Worm (Caenorhabditis elegans) whole organism, young adult: Measurements from ENCODE around the gene cat-1.

Experiments
- B0035.1 ChIP-seq: sonication (generic microtip); optimal IDR thresholded peaks from 2 replicates; lab custom pipeline; 2016; ENCODE audit warnings: missing genetic modification characterization, mild to moderate bottlenecking, missing compliant biosample characterization, missing genotype, missing genetic modification reagents
- B0261.1 ChIP-seq: sonication (generic microtip); optimal IDR thresholded peaks from 2 replicates; lab custom pipeline; 2016; ENCODE audit warnings: mild to moderate bottlenecking, missing genetic modification characterization, moderate library complexity, missing compliant biosample characterization
- C17E4.6 ChIP-seq: fragments of 200-800 bp; sonication (Bioruptor generic); IDR thresholded peaks from 2 replicates; pipeline ENCODE4 v1.3.6; 2022; ENCODE audit warnings: missing genetic modification reagents, missing genetic modification characterization, missing compliant biosample characterization
- F33H1.4 ChIP-seq: fragments of 200-800 bp; sonication (Bioruptor generic); IDR thresholded peaks from 2 replicates; pipeline ENCODE4 v1.3.6; 2022; ENCODE audit warnings: missing genetic modification reagents, missing genetic modification characterization, missing compliant biosample characterization
- F39B2.1 ChIP-seq: fragments of 200-800 bp; sonication (Bioruptor generic); IDR thresholded peaks from 2 replicates; pipeline ENCODE4 v1.3.6; 2022; ENCODE audit warnings: missing genetic modification reagents, missing genetic modification characterization, missing compliant biosample characterization
- K12H6.12 ChIP-seq: fragments of 200-800 bp; sonication (Bioruptor generic); optimal IDR thresholded peaks from 2 replicates; lab custom pipeline; 2018; ENCODE audit warnings: mild to moderate bottlenecking, missing genetic modification characterization, missing compliant biosample characterization
- T26A5.8 ChIP-seq: sonication (generic microtip); optimal IDR thresholded peaks from 2 replicates; lab custom pipeline; 2016; ENCODE audit warnings: missing genetic modification characterization, missing compliant biosample characterization
- Y79H2A.3 ChIP-seq: fragments of 200-800 bp; sonication (Bioruptor generic); conservative IDR thresholded peaks from 2 replicates; pipeline ENCODE4 v1.3.6; 2022; ENCODE audit warnings: missing genetic modification reagents, missing genetic modification characterization, missing compliant biosample characterization
- Y95B8A.8 ChIP-seq: fragments of 200-800 bp; sonication (Bioruptor generic); IDR thresholded peaks from 2 replicates; pipeline ENCODE4 v1.3.6; 2022; ENCODE audit warnings: missing genetic modification reagents, missing genetic modification characterization, missing compliant biosample characterization
- ZK185.1 ChIP-seq: sonication (generic microtip); optimal IDR thresholded peaks from 2 replicates; lab custom pipeline; 2016; ENCODE audit warnings: mild to moderate bottlenecking, missing genetic modification characterization, missing compliant biosample characterization; ENCODE audit not compliant: poor library complexity, severe bottlenecking
- akir-1 ChIP-seq: fragments of 200-800 bp; sonication (Bioruptor generic); optimal IDR thresholded peaks from 2 replicates; lab custom pipeline; 2018; ENCODE audit warnings: mild to moderate bottlenecking, missing genetic modification characterization, moderate library complexity, missing compliant biosample characterization
- ama-1 ChIP-seq, 3 experiments: fragments of 150-350 bp in 1 of 3; sonication (generic microtip) in 2 of 3; optimal IDR thresholded peaks; 2 replicates each; lab custom pipeline; 2014 to 2018; ENCODE audit warnings: missing biosample characterization in 2 of 3, missing genetic modification characterization in 2 of 3, missing genetic modification reagents in 2 of 3
- aptf-2 ChIP-seq: fragments of 200-800 bp; sonication (Bioruptor generic); conservative IDR thresholded peaks from 2 replicates; pipeline ENCODE4 v1.3.6; 2022; ENCODE audit warnings: missing genetic modification reagents, missing genetic modification characterization, missing compliant biosample characterization
- atf-7 ChIP-seq: sonication (generic microtip); optimal IDR thresholded peaks from 2 replicates; lab custom pipeline; 2017; ENCODE audit warnings: mild to moderate bottlenecking, missing genetic modification characterization, missing compliant biosample characterization
- cebp-1 ChIP-seq, 2 experiments: fragments of 200-800 bp in 1 of 2; sonication (Bioruptor generic) in 1 of 2; sonication (generic microtip) in 1 of 2; IDR thresholded peaks in 1 of 2; optimal IDR thresholded peaks in 1 of 2; 2 replicates each; pipeline versions ENCODE4 v1.3.6 to Lab custom; 2017 to 2022; ENCODE audit warnings: missing compliant biosample characterization in 2 of 2, missing genetic modification characterization in 2 of 2, mild to moderate bottlenecking in 1 of 2, missing genetic modification reagents in 1 of 2, moderate library complexity in 1 of 2
- ceh-100 ChIP-seq: fragments of 200-800 bp; sonication (Bioruptor generic); IDR thresholded peaks from 2 replicates; pipeline ENCODE4 v1.3.6; 2022; ENCODE audit warnings: missing genetic modification reagents, missing genetic modification characterization, missing compliant biosample characterization
- ceh-58 ChIP-seq: fragments of 200-800 bp; sonication (Bioruptor generic); IDR thresholded peaks from 2 replicates; pipeline ENCODE4 v1.3.6; 2022; ENCODE audit warnings: missing genetic modification characterization, missing compliant biosample characterization
- ceh-79 ChIP-seq: sonication (generic microtip); optimal IDR thresholded peaks from 2 replicates; lab custom pipeline; 2017; ENCODE audit warnings: mild to moderate bottlenecking, missing genetic modification characterization, missing compliant biosample characterization
- dox-1 ChIP-seq: fragments of 200-800 bp; sonication (Bioruptor generic); IDR thresholded peaks from 2 replicates; pipeline ENCODE4 v1.3.6; 2022; ENCODE audit warnings: missing genetic modification reagents, missing genetic modification characterization, missing compliant biosample characterization
- ekl-4 ChIP-seq: fragments of 200-800 bp; sonication (Bioruptor generic); IDR thresholded peaks from 2 replicates; pipeline ENCODE4 v1.3.6; 2022; ENCODE audit warnings: missing genetic modification reagents, missing genetic modification characterization, missing compliant biosample characterization
- ets-4 ChIP-seq: fragments of 200-800 bp; sonication (Bioruptor generic); optimal IDR thresholded peaks from 2 replicates; lab custom pipeline; 2018; ENCODE audit warnings: mild to moderate bottlenecking, missing genetic modification characterization, missing compliant biosample characterization
- fkh-3 ChIP-seq: sonication (generic microtip); optimal IDR thresholded peaks from 2 replicates; lab custom pipeline; 2016; ENCODE audit warnings: mild to moderate bottlenecking, missing genetic modification characterization, missing compliant biosample characterization
- hsf-1 ChIP-seq: fragments of 200-800 bp; sonication (Bioruptor generic); IDR thresholded peaks from 2 replicates; pipeline ENCODE4 v1.3.6; 2022; ENCODE audit warnings: missing genetic modification reagents, missing genetic modification characterization, missing compliant biosample characterization
- lin-26 ChIP-seq: fragments of 200-800 bp; sonication (Bioruptor generic); IDR thresholded peaks from 2 replicates; pipeline ENCODE4 v1.3.6; 2022; ENCODE audit warnings: missing genetic modification reagents, missing genetic modification characterization, missing compliant biosample characterization
- lir-1 ChIP-seq: fragments of 200-800 bp; sonication (Bioruptor generic); conservative IDR thresholded peaks from 2 replicates; pipeline ENCODE4 v1.3.6; 2022; ENCODE audit warnings: missing genetic modification reagents, missing genetic modification characterization, missing compliant biosample characterization
- madf-10 ChIP-seq: sonication (generic microtip); optimal IDR thresholded peaks from 2 replicates; lab custom pipeline; 2016; ENCODE audit warnings: mild to moderate bottlenecking, missing genetic modification characterization, missing compliant biosample characterization
- madf-6 ChIP-seq: fragments of 200-800 bp; sonication (Bioruptor generic); IDR thresholded peaks from 2 replicates; pipeline ENCODE4 v1.3.6; 2022; ENCODE audit warnings: missing genetic modification reagents, missing genetic modification characterization, missing compliant biosample characterization
- mel-28 ChIP-seq: sonication (generic microtip); optimal IDR thresholded peaks from 2 replicates; lab custom pipeline; 2016; ENCODE audit warnings: borderline replicate concordance, mild to moderate bottlenecking, missing genetic modification characterization, missing compliant biosample characterization
- mes-4 ChIP-seq: sonication (generic microtip); optimal IDR thresholded peaks from 2 replicates; lab custom pipeline; 2016; ENCODE audit warnings: missing genotype, missing genetic modification characterization, missing compliant biosample characterization
- nfya-1 ChIP-seq: sonication (generic microtip); optimal IDR thresholded peaks from 2 replicates; lab custom pipeline; 2017; ENCODE audit warnings: antibody characterized with exemption, missing compliant biosample characterization, missing genetic modification characterization, borderline replicate concordance; ENCODE audit not compliant: insufficient read depth
- nfya-2 ChIP-seq: fragments of 200-800 bp; sonication (Bioruptor generic); IDR thresholded peaks from 2 replicates; pipeline ENCODE4 v1.3.6; 2022; ENCODE audit warnings: missing genetic modification reagents, missing genetic modification characterization, missing compliant biosample characterization
- nhr-120 ChIP-seq: fragments of 200-800 bp; sonication (Bioruptor generic); IDR thresholded peaks from 2 replicates; pipeline ENCODE4 v1.3.6; 2022; ENCODE audit warnings: missing genetic modification characterization, missing compliant biosample characterization
- nhr-90 ChIP-seq: sonication (generic microtip); optimal IDR thresholded peaks from 2 replicates; lab custom pipeline; 2016; ENCODE audit warnings: missing genotype, mild to moderate bottlenecking, missing genetic modification characterization, missing compliant biosample characterization
- pbrm-1 ChIP-seq: fragments of 200-800 bp; sonication (Bioruptor generic); IDR thresholded peaks from 2 replicates; pipeline ENCODE4 v1.3.6; 2022; ENCODE audit warnings: missing genetic modification reagents, missing genetic modification characterization, missing compliant biosample characterization
- rec-8 ChIP-seq, 2 experiments: sonication (generic microtip); optimal IDR thresholded peaks; 2 replicates each; lab custom pipeline; 2016; ENCODE audit warnings: mild to moderate bottlenecking in 2 of 2, missing genetic modification characterization in 2 of 2, missing genetic modification reagents in 2 of 2, missing genotype in 2 of 2, missing biosample characterization in 1 of 2, missing compliant biosample characterization in 1 of 2, moderate library complexity in 1 of 2
- rpc-1 ChIP-seq, 2 experiments: fragments of 150-350 bp in 1 of 2; sonication (generic microtip) in 1 of 2; optimal IDR thresholded peaks; 2 replicates each; lab custom pipeline; 2014 to 2018; ENCODE audit warnings: missing biosample characterization in 1 of 2, missing genetic modification characterization in 1 of 2, missing genetic modification reagents in 1 of 2, missing genotype in 1 of 2
- sea-2 ChIP-seq: fragments of 200-800 bp; sonication (Bioruptor generic); IDR thresholded peaks from 2 replicates; pipeline ENCODE4 v1.3.6; 2022; ENCODE audit warnings: missing genetic modification characterization, missing compliant biosample characterization
- snpc-1.3 ChIP-seq: sonication (generic microtip); optimal IDR thresholded peaks from 2 replicates; lab custom pipeline; 2017; ENCODE audit warnings: missing genetic modification characterization, mild to moderate bottlenecking, missing compliant biosample characterization, antibody characterized with exemption, moderate library complexity, missing genotype, missing genetic modification reagents; ENCODE audit not compliant: insufficient read depth
- snpc-3.4 ChIP-seq: sonication (generic microtip); optimal IDR thresholded peaks from 2 replicates; lab custom pipeline; 2017; ENCODE audit warnings: missing genetic modification characterization, mild to moderate bottlenecking, missing compliant biosample characterization, antibody characterized with exemption, moderate library complexity, missing genotype, missing genetic modification reagents
- snpc-4 ChIP-seq, 5 experiments: fragments of 150-350 bp in 1 of 5; sonication (generic microtip) in 4 of 5; optimal IDR thresholded peaks; 2 replicates each; lab custom pipeline; 2014 to 2018; ENCODE audit warnings: missing genetic modification characterization in 5 of 5, missing biosample characterization in 3 of 5, antibody characterized with exemption in 2 of 5, mild to moderate bottlenecking in 2 of 5, missing compliant biosample characterization in 2 of 5, missing genotype in 2 of 5, moderate library complexity in 2 of 5, missing genetic modification reagents in 1 of 5
- tbp1 ChIP-seq: fragments of 200-800 bp; sonication (Bioruptor generic); optimal IDR thresholded peaks from 2 replicates; lab custom pipeline; 2018; ENCODE audit warnings: mild to moderate bottlenecking, missing genetic modification characterization, missing compliant biosample characterization
- tbx-9 ChIP-seq: sonication (generic microtip); optimal IDR thresholded peaks from 2 replicates; lab custom pipeline; 2016; ENCODE audit warnings: borderline replicate concordance, missing genetic modification characterization, inconsistent platforms, missing compliant biosample characterization
- unc-62 ChIP-seq: fragments of 150-350 bp; optimal IDR thresholded peaks from 2 replicates; lab custom pipeline; 2014; ENCODE audit warnings: missing biosample characterization, missing genetic modification reagents, missing genetic modification characterization
- ztf-18 ChIP-seq: sonication (generic microtip); optimal IDR thresholded peaks from 2 replicates; lab custom pipeline; 2016; ENCODE audit warnings: missing genotype, mild to moderate bottlenecking, missing genetic modification characterization, missing compliant biosample characterization
- ztf-25 ChIP-seq: fragments of 200-800 bp; sonication (Bioruptor generic); IDR thresholded peaks from 2 replicates; pipeline ENCODE4 v1.3.6; 2022; ENCODE audit warnings: missing genetic modification reagents, missing genetic modification characterization, missing compliant biosample characterization

Gene cat-1

ce11 chrX:5707809-5708208 is 2.7 kb downstream of the cat-1 start (continued):
- TF ChIP-seq snpc-4 (GFP tag; optimal IDR thresholded peaks at IDR 0.05; lab: Kevin White, UChicago): peak; percentile 71
- peak in 1 of 4 experiments; percentile 66 for TF ChIP-seq snpc-4 (tag; optimal IDR thresholded peaks at IDR 0.05; lab: Kevin White, UChicago)
- TF ChIP-seq tbp1 (GFP tag; lab: Kevin White, UChicago): peak; percentile 97
- peak; percentile 81 for TF ChIP-seq ZK185.1 (tag; lab: Kevin White, UChicago)
- peak; percentile 93 for TF ChIP-seq ztf-25 (GFP tag; lab: Robert Waterston, UW)
- TF ChIP-seq B0035.1 (tag; lab: Kevin White, UChicago): peak; percentile 58
- TF ChIP-seq mel-28 (tag; lab: Kevin White, UChicago): no peak
- no peak for TF ChIP-seq ceh-58
- no peak for TF ChIP-seq ama-1 (optimal IDR thresholded peaks at IDR 0.05; lab: Kevin White, UChicago)
- peak in 1 of 2 experiments; percentile 65 for TF ChIP-seq ama-1 (GFP tag; optimal IDR thresholded peaks at IDR 0.05; lab: Kevin White, UChicago)
- no peak; the same call in 1 of the 2 replicates for TF ChIP-seq ceh-100
- TF ChIP-seq nfya-1: no peak
- TF ChIP-seq akir-1: peak; percentile 59
- TF ChIP-seq lin-26 (GFP tag; lab: Robert Waterston, UW): peak; percentile 94
- peak; percentile 83 to 88 for TF ChIP-seq rec-8 (tag; optimal IDR thresholded peaks at IDR 0.05; lab: Kevin White, UChicago)
- TF ChIP-seq ekl-4 (GFP tag; lab: Robert Waterston, UW): peak; percentile 69
- TF ChIP-seq nfya-2 (GFP tag; lab: Robert Waterston, UW): no peak
- peak; percentile 63 for TF ChIP-seq madf-6
- TF ChIP-seq hsf-1 (GFP tag; lab: Robert Waterston, UW): 0 out of 2 replicates have a peak, but pooled peaks have one; percentile 31
- TF ChIP-seq atf-7: peak; percentile 31
- peak; percentile 78 for TF ChIP-seq madf-10 (tag; lab: Kevin White, UChicago)
- TF ChIP-seq dox-1 (GFP tag; lab: Robert Waterston, UW): peak; percentile 85
- TF ChIP-seq snpc-1.3: no peak
- TF ChIP-seq T26A5.8 (tag; lab: Kevin White, UChicago): peak; percentile 83
- TF ChIP-seq rpc-1 (optimal IDR thresholded peaks at IDR 0.05; lab: Kevin White, UChicago): peak; percentile 96
- peak; percentile 93 for TF ChIP-seq rpc-1 (tag; optimal IDR thresholded peaks at IDR 0.05; lab: Kevin White, UChicago)
- TF ChIP-seq ztf-18 (tag; lab: Kevin White, UChicago): peak; percentile 71
- TF ChIP-seq nhr-120 (GFP tag; lab: Robert Waterston, UW): peak; percentile 89
- TF ChIP-seq snpc-3.4 (tag; lab: Kevin White, UChicago): peak; percentile 85
- no peak for TF ChIP-seq tbx-9 (tag; lab: Kevin White, UChicago)
- 0 out of 2 replicates have a peak, but pooled peaks have one; percentile 20 for TF ChIP-seq aptf-2 (GFP tag; lab: Robert Waterston, UW)
- TF ChIP-seq K12H6.12 (tag; lab: Kevin White, UChicago): peak; percentile 14
- peak; percentile 26 for TF ChIP-seq fkh-3 (tag; lab: Kevin White, UChicago)
- TF ChIP-seq ceh-79 (tag; lab: Kevin White, UChicago): no peak
- TF ChIP-seq mes-4 (tag; lab: Kevin White, UChicago): peak; percentile 80
- TF ChIP-seq sea-2: no peak
- TF ChIP-seq pbrm-1 (GFP tag; lab: Robert Waterston, UW): peak; percentile 90
- peak; percentile 96 for TF ChIP-seq B0261.1
- no peak for TF ChIP-seq cebp-1 (GFP tag; IDR thresholded peaks at IDR 0.05; lab: Robert Waterston, UW)
- no peak for TF ChIP-seq cebp-1 (tag; optimal IDR thresholded peaks at IDR 0.05; lab: Kevin White, UChicago)
- TF ChIP-seq C17E4.6 (GFP tag; lab: Robert Waterston, UW): no peak
- TF ChIP-seq nhr-90 (tag; lab: Kevin White, UChicago): peak; percentile 90
- TF ChIP-seq Y79H2A.3 (GFP tag; lab: Robert Waterston, UW): peak; percentile 56; the same call in 1 of the 2 replicates
- TF ChIP-seq ets-4 (GFP tag; lab: Kevin White, UChicago): no peak
- TF ChIP-seq F33H1.4 (GFP tag; lab: Robert Waterston, UW): no peak
- peak; percentile 48; the same call in 1 of the 2 replicates for TF ChIP-seq Y95B8A.8 (GFP tag; lab: Robert Waterston, UW)
- TF ChIP-seq F39B2.1 (GFP tag; lab: Robert Waterston, UW): no peak
- TF ChIP-seq lir-1: 0 out of 2 replicates have a peak, but pooled peaks have one; percentile 14
- TF ChIP-seq unc-62 (GFP tag; lab: Kevin White, UChicago): no peak
